Worm (Caenorhabditis elegans): Measurements from ENCODE around the gene hsp-60.

hsp-60 gene

DNA sequence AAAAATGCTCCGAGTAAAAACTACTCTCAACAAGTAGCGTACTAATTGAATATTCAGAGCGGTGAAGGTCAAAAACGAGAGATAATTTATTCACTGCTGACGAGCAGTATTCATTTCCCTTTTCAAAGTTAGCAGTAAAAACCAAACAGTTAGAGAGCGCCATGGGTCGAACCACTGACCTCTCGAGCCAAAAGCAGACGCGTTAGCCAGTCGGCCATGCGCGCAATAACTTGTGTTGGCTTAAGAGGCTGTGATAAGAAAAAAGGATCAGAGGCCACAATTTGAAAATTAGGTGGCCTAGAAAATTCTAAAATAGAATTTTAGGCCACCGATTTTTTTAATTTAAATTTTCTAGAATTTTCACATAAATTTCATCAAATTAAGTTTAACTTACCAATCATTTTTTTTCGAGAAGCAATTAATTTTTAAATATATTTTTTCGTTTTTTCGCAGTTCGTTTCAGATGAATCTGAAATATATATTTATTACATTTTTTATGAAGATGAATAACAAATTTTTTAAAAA lies 18.8 kb upstream of the hsp-60 start, which contains the start of gene sms-3 (continued):
- no peak for TF ChIP-seq dve-1 (tag; optimal IDR thresholded peaks at IDR 0.05; ENCODE audit: insufficient read depth)
- no peak for TF ChIP-seq daf-12 (tag; optimal IDR thresholded peaks at IDR 0.05)
- no peak for TF ChIP-seq nhr-102 (tag; optimal IDR thresholded peaks at IDR 0.05)
- TF ChIP-seq fos-1 (tag; optimal IDR thresholded peaks at IDR 0.05), result no peak
- TF ChIP-seq madf-5 (GFP tag; IDR thresholded peaks at IDR 0.05), result peak in 1 of 2 experiments; percentile 94; a peak in 2 of 4 replicates
- no peak for TF ChIP-seq daf-8 (GFP tag; IDR thresholded peaks at IDR 0.05)
- TF ChIP-seq nhr-76 (tag; optimal IDR thresholded peaks at IDR 0.05), result no peak
- TF ChIP-seq Y105C5A.15 (GFP tag; IDR thresholded peaks at IDR 0.05), result peak; percentile 79; the same call in 1 of the 2 replicates
- TF ChIP-seq T26A8.4 (GFP tag; IDR thresholded peaks at IDR 0.05), result 0 out of 2 replicates have a peak, but pooled peaks have one; percentile 17
- TF ChIP-seq ceh-44 (GFP tag; IDR thresholded peaks at IDR 0.05), result 0 out of 2 replicates have a peak, but pooled peaks have one; percentile 9
- no peak for TF ChIP-seq ceh-62 (tag; optimal IDR thresholded peaks at IDR 0.05)
- TF ChIP-seq arid-1 (GFP tag; conservative IDR thresholded peaks at IDR 0.05), result peak; percentile 58; the same call in 1 of the 2 replicates
- TF ChIP-seq aly-2 (tag; optimal IDR thresholded peaks at IDR 0.05), result no peak
- TF ChIP-seq Y75B8A.6 (GFP tag; IDR thresholded peaks at IDR 0.05), result peak; percentile 78; the same call in 1 of the 2 replicates
- no peak for TF ChIP-seq zfp-2 (tag; optimal IDR thresholded peaks at IDR 0.05)
- TF ChIP-seq mxl-2 (GFP tag; conservative IDR thresholded peaks at IDR 0.05), result no peak
- peak; percentile 20 for TF ChIP-seq nhr-48 (tag; optimal IDR thresholded peaks at IDR 0.05)
- 0 out of 2 replicates have a peak, but pooled peaks have one; percentile 36 for TF ChIP-seq zfp-3 (GFP tag; conservative IDR thresholded peaks at IDR 0.05)
- no peak for TF ChIP-seq fkh-10 (GFP tag; optimal IDR thresholded peaks at IDR 0.05)
- peak; percentile 75 for TF ChIP-seq lin-38 (GFP tag; IDR thresholded peaks at IDR 0.05)
- TF ChIP-seq unc-62 (GFP tag; optimal IDR thresholded peaks at IDR 0.05 in 1 of 2), result no peak
- TF ChIP-seq unc-62 (tag; optimal IDR thresholded peaks at IDR 0.05), result no peak
- peak; percentile 68 for TF ChIP-seq vab-7 (GFP tag; IDR thresholded peaks at IDR 0.05)
- TF ChIP-seq snpc-1.2 (GFP tag; IDR thresholded peaks at IDR 0.05), result peak; percentile 63
- TF ChIP-seq nhr-41 (GFP tag; IDR thresholded peaks at IDR 0.05), result peak; percentile 66; the same call in 1 of the 2 replicates
- no peak for TF ChIP-seq ama-1 (optimal IDR thresholded peaks at IDR 0.05)
- TF ChIP-seq lin-29 (GFP tag; IDR thresholded peaks at IDR 0.05), result no peak
- TF ChIP-seq dpl-1 (GFP tag; optimal IDR thresholded peaks at IDR 0.05), result no peak
- TF ChIP-seq ctbp-1 (GFP tag; IDR thresholded peaks at IDR 0.05), result 0 out of 2 replicates have a peak, but pooled peaks have one; percentile 18
- no peak for TF ChIP-seq mxl-3 (GFP tag; optimal IDR thresholded peaks at IDR 0.05)
- TF ChIP-seq zag-1 (tag; optimal IDR thresholded peaks at IDR 0.05), result no peak
- no peak for TF ChIP-seq nhr-6 (tag; optimal IDR thresholded peaks at IDR 0.05)
- TF ChIP-seq nhr-28 (tag; optimal IDR thresholded peaks at IDR 0.05), result no peak
- TF ChIP-seq Y5F2A.4 (GFP tag; optimal IDR thresholded peaks at IDR 0.05), result no peak
- peak; percentile 75 for TF ChIP-seq ZK337.2 (GFP tag; IDR thresholded peaks at IDR 0.05)
- no peak for TF ChIP-seq jun-1 (tag; optimal IDR thresholded peaks at IDR 0.05)
- 0 out of 2 replicates have a peak, but pooled peaks have one; percentile 61 for TF ChIP-seq daf-19 (GFP tag; conservative IDR thresholded peaks at IDR 0.05)
- no peak for TF ChIP-seq ceh-32 (tag; optimal IDR thresholded peaks at IDR 0.05; ENCODE audit: poor library complexity)
- peak; percentile 23; the same call in 1 of the 2 replicates for TF ChIP-seq dmd-9 (GFP tag; IDR thresholded peaks at IDR 0.05)
- no peak for TF ChIP-seq sdz-12 (GFP tag; optimal IDR thresholded peaks at IDR 0.05)
- no peak for TF ChIP-seq ceh-82 (tag; optimal IDR thresholded peaks at IDR 0.05)
- TF ChIP-seq madf-9 (GFP tag; conservative IDR thresholded peaks at IDR 0.05), result peak; percentile 43; the same call in 1 of the 2 replicates
- no peak for TF ChIP-seq saeg-2 (GFP tag; IDR thresholded peaks at IDR 0.05)
- peak; percentile 79 for TF ChIP-seq unc-130 (GFP tag; optimal IDR thresholded peaks at IDR 0.05)
- TF ChIP-seq tag-97 (GFP tag; IDR thresholded peaks at IDR 0.05), result no peak
- TF ChIP-seq zip-2 (tag; optimal IDR thresholded peaks at IDR 0.05), result no peak
- no peak for TF ChIP-seq D1046.2 (GFP tag; IDR thresholded peaks at IDR 0.05)
- peak; percentile 29 for TF ChIP-seq nhr-111 (GFP tag; optimal IDR thresholded peaks at IDR 0.05)
- TF ChIP-seq lsy-2 (tag; optimal IDR thresholded peaks at IDR 0.05), result peak in 1 of 2 experiments; percentile 47
- no peak for TF ChIP-seq nhr-11 (tag; optimal IDR thresholded peaks at IDR 0.05)
- peak; percentile 29 for TF ChIP-seq spr-1 (tag; optimal IDR thresholded peaks at IDR 0.05)
